Worm (Caenorhabditis elegans): Measurements from ENCODE around the gene F13H10.1.

The F13H10.1 gene

ce11 chrIV:11036222-11036621 lies 31.8 kb downstream of the F13H10.1 start, which contains the start of gene fkb-1 (continued):
- TF ChIP-seq blmp-1 (tag; optimal IDR thresholded peaks at IDR 0.05; ENCODE audit: insufficient read depth) (no peak), lin-11 (tag; optimal IDR thresholded peaks at IDR 0.05) (peak; percentile 44), sma-9 (GFP tag; optimal IDR thresholded peaks at IDR 0.05) (peak; percentile 76), sma-9 (tag; optimal IDR thresholded peaks at IDR 0.05) (no peak), nhr-21 (tag; optimal IDR thresholded peaks at IDR 0.05) (peak; percentile 19), unc-55 (GFP tag; optimal IDR thresholded peaks at IDR 0.05) (peak; percentile 79), nhr-129 (tag; optimal IDR thresholded peaks at IDR 0.05) (peak; percentile 72), ceh-16 (tag; optimal IDR thresholded peaks at IDR 0.05) (no peak), mbf-1 (tag; optimal IDR thresholded peaks at IDR 0.05) (no peak), egl-27 (tag; optimal IDR thresholded peaks at IDR 0.05) (no peak), ama-1 (optimal IDR thresholded peaks at IDR 0.05) (no peak), elt-1 (tag; optimal IDR thresholded peaks at IDR 0.05) (no peak), Y55F3AM.14 (GFP tag; optimal IDR thresholded peaks at IDR 0.05) (no peak), skn-1 (tag; optimal IDR thresholded peaks at IDR 0.05) (no peak), gmeb-1 (tag; optimal IDR thresholded peaks at IDR 0.05) (peak; percentile 77), nhr-10 (tag; optimal IDR thresholded peaks at IDR 0.05) (no peak), dmd-4 (tag; optimal IDR thresholded peaks at IDR 0.05) (no peak), F13H6.1 (tag; optimal IDR thresholded peaks at IDR 0.05) (peak; percentile 59), mdl-1 (tag; optimal IDR thresholded peaks at IDR 0.05) (no peak)

- peak; percentile 22 for TF ChIP-seq zag-1 (tag; optimal IDR thresholded peaks at IDR 0.05)
- TF ChIP-seq lsy-2 (tag; optimal IDR thresholded peaks at IDR 0.05), result peak in 1 of 2 experiments; percentile 33
- TF ChIP-seq lin-39 (tag; optimal IDR thresholded peaks at IDR 0.05), result no peak
- TF ChIP-seq fos-1 (tag; optimal IDR thresholded peaks at IDR 0.05), result peak; percentile 73
These were observed 32.8 kb downstream of the F13H10.1 start for ce11 chrIV:11037118-11037719.

ce11 chrIV:11038218-11038617 lies 33.8 kb downstream of the F13H10.1 start:
- TF ChIP-seq lin-39 (tag; optimal IDR thresholded peaks at IDR 0.05) (no peak), ztf-4 (tag; optimal IDR thresholded peaks at IDR 0.05) (no peak), nhr-77 (tag; optimal IDR thresholded peaks at IDR 0.05) (no peak), mdl-1 (tag; optimal IDR thresholded peaks at IDR 0.05) (no peak), fos-1 (tag; optimal IDR thresholded peaks at IDR 0.05) (no peak), nhr-12 (tag; optimal IDR thresholded peaks at IDR 0.05) (no peak)

ce11 chrIV:11038618-11038664 lies 34.1 kb downstream of the F13H10.1 start, which contains the start of gene kdin-1:
kdin-1 (plus strand) TSS chrIV:11038655.
- TF ChIP-seq unc-55 (GFP tag; optimal IDR thresholded peaks at IDR 0.05) (no peak), nhr-11 (tag; optimal IDR thresholded peaks at IDR 0.05) (no peak), mab-5 (tag; optimal IDR thresholded peaks at IDR 0.05) (no peak), nhr-23 (tag; optimal IDR thresholded peaks at IDR 0.05) (no peak), ztf-11 (tag; optimal IDR thresholded peaks at IDR 0.05) (no peak), sma-9 (GFP tag; optimal IDR thresholded peaks at IDR 0.05) (no peak), sma-9 (tag; optimal IDR thresholded peaks at IDR 0.05) (no peak), elt-1 (tag; optimal IDR thresholded peaks at IDR 0.05) (no peak), nhr-21 (tag; optimal IDR thresholded peaks at IDR 0.05) (no peak), crh-2 (tag; optimal IDR thresholded peaks at IDR 0.05) (no peak)

- TF ChIP-seq unc-55 (GFP tag; optimal IDR thresholded peaks at IDR 0.05) (peak; percentile 64), C34F6.9 (tag; optimal IDR thresholded peaks at IDR 0.05) (peak; percentile 53), lin-11 (tag; optimal IDR thresholded peaks at IDR 0.05) (no peak), peb-1 (tag; optimal IDR thresholded peaks at IDR 0.05) (no peak)
These were observed 34.3 kb downstream of the F13H10.1 start for ce11 chrIV:11038665-11039064.

- no peak for TF ChIP-seq ceh-16 (tag; optimal IDR thresholded peaks at IDR 0.05)
- TF ChIP-seq nhr-237 (tag; optimal IDR thresholded peaks at IDR 0.05), result no peak
- TF ChIP-seq ztf-4 (tag; optimal IDR thresholded peaks at IDR 0.05), result no peak
- no peak for TF ChIP-seq blmp-1 (tag; optimal IDR thresholded peaks at IDR 0.05; ENCODE audit: insufficient read depth)
- TF ChIP-seq nhr-129 (tag; optimal IDR thresholded peaks at IDR 0.05), result no peak
- no peak for TF ChIP-seq nhr-6 (tag; optimal IDR thresholded peaks at IDR 0.05)
- TF ChIP-seq F13H6.1 (tag; optimal IDR thresholded peaks at IDR 0.05), result no peak
- no peak for TF ChIP-seq zag-1 (tag; optimal IDR thresholded peaks at IDR 0.05)
- no peak for TF ChIP-seq snpc-4 (tag; optimal IDR thresholded peaks at IDR 0.05)
- no peak for TF ChIP-seq skn-1 (tag; optimal IDR thresholded peaks at IDR 0.05)
- no peak for TF ChIP-seq ztf-1 (GFP tag; conservative IDR thresholded peaks at IDR 0.05)
- no peak for TF ChIP-seq nhr-12 (tag; optimal IDR thresholded peaks at IDR 0.05)
- no peak for TF ChIP-seq R02D3.7 (tag; optimal IDR thresholded peaks at IDR 0.05)
- TF ChIP-seq sem-4 (tag; optimal IDR thresholded peaks at IDR 0.05), result no peak
- no peak for TF ChIP-seq lin-39 (tag; optimal IDR thresholded peaks at IDR 0.05)
- no peak for TF ChIP-seq peb-1 (tag; optimal IDR thresholded peaks at IDR 0.05)
- no peak for TF ChIP-seq unc-39 (tag; optimal IDR thresholded peaks at IDR 0.05)
- no peak for TF ChIP-seq unc-55 (GFP tag; optimal IDR thresholded peaks at IDR 0.05)
These were observed 40.0 kb downstream of the F13H10.1 start for ce11 chrIV:11044377-11044776.

Data from whole organism, L2 larva.